Fruit fly (Drosophila melanogaster) Kc167 (cell line): ENCODE results near the gene CG4702.

Experiments used
- Sin3A ChIP-seq: fragments of >200 bp; optimal IDR thresholded peaks from 2 replicates; lab custom pipeline; 2018; ENCODE audit warnings: missing external identifiers
- h ChIP-seq: fragments of >200 bp; optimal IDR thresholded peaks from 3 replicates; lab custom pipeline; 2018; ENCODE audit warnings: missing external identifiers
- psq ChIP-seq: fragments of >200 bp; optimal IDR thresholded peaks from 2 replicates; lab custom pipeline; 2017; ENCODE audit warnings: missing external identifiers

DNA sequence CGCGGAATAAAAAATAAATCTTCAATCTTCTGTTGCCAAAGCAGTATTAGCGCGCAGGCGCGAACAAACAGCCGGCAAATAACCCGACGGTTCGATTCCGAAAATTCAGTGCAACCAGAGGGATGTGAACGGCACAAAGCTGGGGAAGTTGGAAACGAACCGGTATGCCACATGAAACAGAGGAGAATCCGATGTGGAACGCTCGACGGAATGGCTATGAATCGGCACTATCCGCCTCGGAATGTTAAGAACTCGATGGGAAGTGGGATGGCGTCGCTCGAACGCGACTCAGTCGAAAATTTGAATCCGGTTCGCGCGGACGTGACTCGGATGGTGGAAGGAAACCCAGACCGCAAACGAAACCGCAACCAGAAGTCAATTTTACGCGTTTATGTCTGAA lies 33.4 kb downstream of the CG4702 start, which contains the start of gene dpr17:
- TF ChIP-seq h (lab: Kevin White, UChicago) (no peak), psq (lab: Kevin White, UChicago) (no peak), Sin3A (lab: Kevin White, UChicago) (no peak)
